Worm (Caenorhabditis elegans) whole organism, L4/young adult: ENCODE data around the gene chtb-1.

Experiments used
- W03F9.2 ChIP-seq: fragments of 150-350 bp; optimal IDR thresholded peaks from 2 replicates; lab custom pipeline; 2014; ENCODE audit warnings: missing biosample characterization, missing genetic modification characterization
- dao-5 ChIP-seq: sonication (generic microtip); optimal IDR thresholded peaks from 2 replicates; lab custom pipeline; 2016; ENCODE audit warnings: missing genotype, missing genetic modification characterization, moderate library complexity, missing compliant biosample characterization
- him-1 ChIP-seq: sonication (generic microtip); optimal IDR thresholded peaks from 2 replicates; lab custom pipeline; 2016; ENCODE audit warnings: missing genotype, missing genetic modification reagents, missing genetic modification characterization, missing compliant biosample characterization

chtb-1 gene

ce11 chrIII:9322010-9322409 is 33.3 kb downstream of the chtb-1 start, which contains the start of gene cpb-1:
cpb-1 (plus strand) TSS chrIII:9322310.
- TF ChIP-seq dao-5 = no peak

ce11 chrIII:9319641-9320040 is 35.6 kb downstream of the chtb-1 start, which contains the start of gene C40H1.9:
C40H1.9 (plus strand) TSS chrIII:9319941.
- TF ChIP-seq dao-5 = no peak
- no peak for TF ChIP-seq him-1 (tag; lab: Kevin White, UChicago)
- TF ChIP-seq W03F9.2 (tag; lab: Kevin White, UChicago) = no peak

- TF ChIP-seq dao-5 (no peak), him-1 (tag; lab: Kevin White, UChicago) (no peak), W03F9.2 (tag; lab: Kevin White, UChicago) (no peak)
Observed at ce11 chrIII:9317601-9318000, 37.7 kb downstream of the chtb-1 start.

DNA sequence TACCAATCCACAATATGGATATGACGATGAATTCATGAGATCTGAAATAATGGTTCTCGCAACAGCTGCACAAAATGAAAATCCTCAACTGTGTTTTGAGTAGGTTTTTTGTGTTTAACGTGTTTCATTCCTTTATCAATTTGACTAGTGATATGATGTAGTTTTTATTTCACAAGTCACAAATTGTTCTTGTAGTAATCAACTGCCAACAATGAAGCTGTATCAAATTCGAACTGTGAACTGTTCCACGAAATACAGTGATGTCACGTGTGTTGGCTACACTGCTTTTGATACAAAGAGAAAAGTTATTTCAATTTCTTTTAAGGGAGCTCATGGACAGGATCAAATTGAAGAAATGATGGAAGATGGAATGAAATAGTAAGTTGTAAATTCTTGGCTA is 40.1 kb downstream of the chtb-1 start:
- TF ChIP-seq dao-5 (no peak), W03F9.2 (tag; lab: Kevin White, UChicago) (no peak), him-1 (tag; lab: Kevin White, UChicago) (no peak)

DNA sequence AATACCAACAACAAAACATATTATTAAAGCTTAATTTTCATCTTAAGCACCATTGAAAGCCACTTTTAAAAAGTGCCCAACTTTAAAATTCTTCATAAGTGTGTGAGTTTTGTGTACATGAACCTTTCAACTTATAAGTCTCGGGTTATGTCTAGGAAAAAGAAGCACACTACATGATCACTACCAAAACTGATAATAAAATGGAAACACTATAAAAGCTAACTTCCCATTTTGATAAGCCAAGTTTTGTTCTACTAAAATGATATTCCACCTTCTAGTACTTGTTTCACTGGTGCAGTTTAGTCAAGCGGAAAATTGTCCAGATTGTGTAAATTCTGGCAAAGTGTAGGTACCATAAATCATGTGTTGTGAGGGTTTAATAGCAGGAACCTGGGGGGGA is 40.8 kb downstream of the chtb-1 start, which contains the start of gene C40H1.8:
Gene C40H1.8, plus strand, starts transcription at position 242 of the 400 bp plus-strand sequence.
- no peak for TF ChIP-seq dao-5
- no peak for TF ChIP-seq W03F9.2 (tag; lab: Kevin White, UChicago)
- TF ChIP-seq him-1 (tag; lab: Kevin White, UChicago) = no peak

ce11 chrIII:9309840-9310239 is 45.4 kb downstream of the chtb-1 start:
- TF ChIP-seq dao-5 = no peak
- TF ChIP-seq W03F9.2 (tag; lab: Kevin White, UChicago) = no peak
- no peak for TF ChIP-seq him-1 (tag; lab: Kevin White, UChicago)

ce11 chrIII:9306596-9306995 is 48.7 kb downstream of the chtb-1 start, which contains the start of gene srx-45:
srx-45 (minus strand) TSS chrIII:9306696.
- no peak for TF ChIP-seq dao-5
- no peak for TF ChIP-seq him-1 (tag; lab: Kevin White, UChicago)
- TF ChIP-seq W03F9.2 (tag; lab: Kevin White, UChicago) = no peak

DNA sequence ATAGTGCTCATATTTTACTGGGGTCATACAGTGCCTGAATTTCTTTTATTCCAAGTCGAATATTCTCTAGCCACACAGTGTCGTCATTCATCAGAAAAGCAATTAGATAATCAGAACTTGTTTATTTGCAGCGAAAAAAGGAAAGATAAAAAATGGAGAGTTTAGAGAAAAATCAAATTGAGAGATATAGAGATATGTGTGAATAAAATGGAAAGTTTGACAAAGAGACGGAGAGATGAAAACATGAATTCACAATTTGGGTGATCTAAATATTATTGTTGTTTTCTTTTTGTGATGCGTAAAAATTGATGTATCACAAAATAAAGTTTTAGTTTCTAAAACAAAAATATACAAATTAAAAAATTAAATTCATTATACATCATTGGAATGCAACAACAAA is 54.6 kb downstream of the chtb-1 start:
- TF ChIP-seq W03F9.2 (tag; lab: Kevin White, UChicago) (no peak), him-1 (tag; lab: Kevin White, UChicago) (no peak), dao-5 (no peak)

ce11 chrIII:9299919-9300318 is 55.3 kb downstream of the chtb-1 start, which contains the start of gene K01B6.3:
K01B6.3 (plus strand) TSS chrIII:9300219.
- TF ChIP-seq W03F9.2 (tag; lab: Kevin White, UChicago) (no peak), dao-5 (no peak), him-1 (tag; lab: Kevin White, UChicago) (no peak)

DNA sequence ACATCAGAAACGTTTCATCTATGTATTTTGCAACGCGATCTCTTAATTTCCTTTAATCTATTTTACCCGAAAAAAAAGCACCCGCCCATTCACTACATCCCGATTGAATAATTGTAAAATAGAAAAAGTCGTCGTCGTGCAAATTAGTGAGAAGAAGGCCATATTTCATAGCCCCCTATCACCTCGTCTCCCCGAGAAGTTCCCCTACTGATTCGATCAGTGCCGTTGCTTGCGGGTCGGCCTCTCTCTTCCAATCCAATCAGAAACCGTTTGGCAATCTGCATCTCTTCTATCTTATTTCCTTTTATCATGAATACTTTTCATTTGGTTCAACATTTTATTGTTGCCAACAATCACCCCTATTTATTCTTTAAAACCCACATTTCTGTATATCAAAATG is 56.1 kb downstream of the chtb-1 start:
- TF ChIP-seq W03F9.2 (tag; lab: Kevin White, UChicago) (no peak), dao-5 (no peak), him-1 (tag; lab: Kevin White, UChicago) (no peak)
